Fruit fly (Drosophila melanogaster) whole organism, embryonic: ENCODE data around the gene RpS3.

Experiments
- Aef1 ChIP-seq: fragments of 200-800 bp; sonication (Bioruptor generic); IDR thresholded peaks from 3 replicates; pipeline ENCODE4 v1.3.6; 2022; ENCODE audit warnings: missing biosample characterization, missing genetic modification characterization
- Bdp1 ChIP-seq: fragments of 200-800 bp; sonication (Bioruptor generic); optimal IDR thresholded peaks from 3 replicates; lab custom pipeline; 2016; ENCODE audit warnings: missing biosample characterization, missing genetic modification characterization
- C15 ChIP-seq: fragments of 200-800 bp; sonication (Bioruptor generic); IDR thresholded peaks from 3 replicates; pipeline ENCODE4 v1.3.6; 2022; ENCODE audit warnings: missing biosample characterization, missing genetic modification characterization
- CG10274 ChIP-seq: fragments of 200-800 bp; sonication (Bioruptor generic); optimal IDR thresholded peaks from 3 replicates; lab custom pipeline; 2017; ENCODE audit warnings: missing biosample characterization, mild to moderate bottlenecking, missing genetic modification characterization
- CG10321 ChIP-seq: fragments of 200-800 bp; sonication (Bioruptor generic); IDR thresholded peaks from 2 replicates; pipeline ENCODE4 v1.3.6; 2022; ENCODE audit warnings: missing biosample characterization, missing genetic modification characterization
- CG10462 ChIP-seq: fragments of 200-800 bp; sonication (Bioruptor generic); optimal IDR thresholded peaks from 2 replicates; lab custom pipeline; 2016; ENCODE audit warnings: missing biosample characterization, missing genetic modification characterization
- CG12236 ChIP-seq: fragments of 200-800 bp; sonication (Bioruptor generic); optimal IDR thresholded peaks from 2 replicates; lab custom pipeline; 2016; ENCODE audit warnings: missing biosample characterization, missing genetic modification characterization
- CG13123 ChIP-seq: fragments of 200-800 bp; sonication (Bioruptor generic); optimal IDR thresholded peaks from 2 replicates; lab custom pipeline; 2016; ENCODE audit warnings: missing biosample characterization, missing genetic modification characterization
- CG13775 ChIP-seq: fragments of 200-800 bp; sonication (Bioruptor generic); optimal IDR thresholded peaks from 3 replicates; lab custom pipeline; 2017; ENCODE audit warnings: missing biosample characterization, mild to moderate bottlenecking, missing genetic modification characterization
- CG15073 ChIP-seq: fragments of 200-800 bp; sonication (Bioruptor generic); optimal IDR thresholded peaks from 2 replicates; lab custom pipeline; 2016; ENCODE audit warnings: missing biosample characterization, missing genetic modification characterization
- CG1602 ChIP-seq: fragments of 200-800 bp; sonication (Bioruptor generic); optimal IDR thresholded peaks from 3 replicates; lab custom pipeline; 2016; ENCODE audit warnings: missing biosample characterization, missing genetic modification characterization
- CG17802 ChIP-seq: fragments of 200-800 bp; sonication (Bioruptor generic); optimal IDR thresholded peaks from 2 replicates; lab custom pipeline; 2018; ENCODE audit warnings: missing biosample characterization, mild to moderate bottlenecking, missing genetic modification characterization, moderate library complexity
- CG1832 ChIP-seq: fragments of 200-800 bp; sonication (Bioruptor generic); optimal IDR thresholded peaks from 2 replicates; lab custom pipeline; 2017; ENCODE audit warnings: missing biosample characterization, mild to moderate bottlenecking, missing genetic modification characterization, inconsistent platforms
- CG18599 ChIP-seq: fragments of 200-800 bp; sonication (Bioruptor generic); optimal IDR thresholded peaks from 3 replicates; lab custom pipeline; 2017; ENCODE audit warnings: missing biosample characterization, missing genetic modification characterization, mild to moderate bottlenecking, moderate library complexity, missing genetic modification reagents
- CG18764 ChIP-seq: fragments of 200-800 bp; sonication (Bioruptor generic); optimal IDR thresholded peaks from 3 replicates; lab custom pipeline; 2016; ENCODE audit warnings: missing biosample characterization, missing genetic modification characterization
- CG2889 ChIP-seq: fragments of 200-800 bp; sonication (Bioruptor generic); IDR thresholded peaks from 3 replicates; pipeline ENCODE4 v1.3.6; 2022; ENCODE audit warnings: missing biosample characterization, missing genetic modification characterization
- CG3065 ChIP-seq: fragments of 200-800 bp; sonication (Bioruptor generic); optimal IDR thresholded peaks from 2 replicates; lab custom pipeline; 2016; ENCODE audit warnings: missing biosample characterization, missing genetic modification characterization
- CG31441 ChIP-seq: fragments of 200-800 bp; sonication (Bioruptor generic); IDR thresholded peaks from 2 replicates; pipeline ENCODE4 v1.3.6; 2022; ENCODE audit warnings: missing biosample characterization, missing genetic modification characterization
- CG3847 ChIP-seq: fragments of 200-800 bp; sonication (Bioruptor generic); IDR thresholded peaks from 2 replicates; pipeline ENCODE4 v1.3.6; 2022; ENCODE audit warnings: missing biosample characterization, missing genetic modification characterization
- CG43689 ChIP-seq: fragments of 200-800 bp; sonication (Bioruptor generic); IDR thresholded peaks from 2 replicates; pipeline ENCODE4 v1.3.6; 2022; ENCODE audit warnings: missing biosample characterization, missing genetic modification characterization
- CG4404 ChIP-seq: fragments of 200-800 bp; sonication (Bioruptor generic); IDR thresholded peaks from 2 replicates; pipeline ENCODE4 v1.3.6; 2022; ENCODE audit warnings: missing biosample characterization, missing genetic modification characterization
- CG7372 ChIP-seq: fragments of 200-800 bp; sonication (Bioruptor generic); IDR thresholded peaks from 2 replicates; pipeline ENCODE4 v1.3.6; 2022; ENCODE audit warnings: missing biosample characterization, missing genetic modification characterization
- CG8359 ChIP-seq: fragments of 200-800 bp; sonication (Bioruptor generic); optimal IDR thresholded peaks from 2 replicates; lab custom pipeline; 2017; ENCODE audit warnings: missing biosample characterization, mild to moderate bottlenecking, missing genetic modification characterization, borderline replicate concordance
- CG9817 ChIP-seq: fragments of 200-800 bp; sonication (Bioruptor generic); optimal IDR thresholded peaks from 2 replicates; lab custom pipeline; 2018; ENCODE audit warnings: missing biosample characterization, mild to moderate bottlenecking, missing genetic modification characterization, moderate library complexity
- Chrac-16 ChIP-seq: fragments of 200-800 bp; sonication (Bioruptor generic); optimal IDR thresholded peaks from 3 replicates; lab custom pipeline; 2016; ENCODE audit warnings: missing biosample characterization, missing genetic modification characterization
- CkIIα-i1 ChIP-seq: fragments of 200-800 bp; sonication (Bioruptor generic); IDR thresholded peaks from 2 replicates; pipeline ENCODE4 v1.3.6; 2022; ENCODE audit warnings: missing biosample characterization, missing genetic modification characterization
- E2f2 ChIP-seq: fragments of 200-800 bp; sonication (Bioruptor generic); IDR thresholded peaks from 2 replicates; pipeline ENCODE4 v1.3.6; 2022; ENCODE audit warnings: missing biosample characterization, missing genetic modification characterization
- Elba2 ChIP-seq: fragments of 200-800 bp; sonication (Bioruptor generic); optimal IDR thresholded peaks from 3 replicates; lab custom pipeline; 2016; ENCODE audit warnings: missing biosample characterization, missing genetic modification characterization
- HHEX ChIP-seq: fragments of 200-800 bp; sonication (Bioruptor generic); optimal IDR thresholded peaks from 3 replicates; lab custom pipeline; 2017; ENCODE audit warnings: missing biosample characterization, mild to moderate bottlenecking, missing genetic modification characterization, missing genetic modification reagents
- HLH54F ChIP-seq: fragments of 200-800 bp; sonication (Bioruptor generic); optimal IDR thresholded peaks from 3 replicates; lab custom pipeline; 2016; ENCODE audit warnings: missing biosample characterization, missing genetic modification characterization
- HLHmδ ChIP-seq: fragments of 200-800 bp; sonication (Bioruptor generic); optimal IDR thresholded peaks from 2 replicates; lab custom pipeline; 2018; ENCODE audit warnings: missing biosample characterization, mild to moderate bottlenecking, missing genetic modification characterization, moderate library complexity
- Hmr ChIP-seq: fragments of 200-800 bp; sonication (Bioruptor generic); optimal IDR thresholded peaks from 3 replicates; lab custom pipeline; 2017; ENCODE audit warnings: mild to moderate bottlenecking, missing biosample characterization, missing genetic modification reagents, missing genetic modification characterization
- Lhr ChIP-seq: fragments of 200-800 bp; sonication (Bioruptor generic); optimal IDR thresholded peaks from 3 replicates; lab custom pipeline; 2017; ENCODE audit warnings: mild to moderate bottlenecking, missing biosample characterization, missing genetic modification reagents, missing genetic modification characterization
- Lim3 ChIP-seq: fragments of 200-800 bp; sonication (Bioruptor generic); IDR thresholded peaks from 2 replicates; pipeline ENCODE4 v1.3.6; 2022; ENCODE audit warnings: missing biosample characterization, missing genetic modification characterization
- Oaz ChIP-seq: fragments of 200-800 bp; sonication (Bioruptor generic); IDR thresholded peaks from 2 replicates; pipeline ENCODE4 v1.3.6; 2022; ENCODE audit warnings: missing biosample characterization, missing genetic modification characterization
- Ravus ChIP-seq: fragments of 200-800 bp; sonication (Bioruptor generic); IDR thresholded peaks from 2 replicates; pipeline ENCODE4 v1.3.6; 2022; ENCODE audit warnings: missing biosample characterization, missing genetic modification characterization
- Vsx1 ChIP-seq: fragments of 200-800 bp; sonication (Bioruptor generic); optimal IDR thresholded peaks from 2 replicates; lab custom pipeline; 2017; ENCODE audit warnings: missing biosample characterization, mild to moderate bottlenecking, missing genetic modification characterization, missing genetic modification reagents
- ato ChIP-seq: fragments of 200-800 bp; sonication (Bioruptor generic); IDR thresholded peaks from 2 replicates; pipeline ENCODE4 v1.3.6; 2022; ENCODE audit warnings: missing biosample characterization, missing genetic modification characterization; ENCODE audit not compliant: partially characterized antibody
- chinmo ChIP-seq: fragments of 200-800 bp; sonication (Bioruptor generic); IDR thresholded peaks from 4 replicates; pipeline ENCODE4 v1.3.6; 2022; ENCODE audit warnings: missing biosample characterization, missing genetic modification characterization; ENCODE audit not compliant: partially characterized antibody
- chm ChIP-seq: fragments of 200-800 bp; sonication (Bioruptor generic); IDR thresholded peaks from 2 replicates; pipeline ENCODE4 v1.3.6; 2022; ENCODE audit warnings: missing biosample characterization, missing genetic modification characterization
- da ChIP-seq: fragments of 200-800 bp; sonication (Bioruptor generic); optimal IDR thresholded peaks from 2 replicates; lab custom pipeline; 2016; ENCODE audit warnings: missing biosample characterization, missing genetic modification characterization
- gfzf ChIP-seq: fragments of 200-800 bp; sonication (Bioruptor generic); optimal IDR thresholded peaks from 2 replicates; lab custom pipeline; 2016; ENCODE audit warnings: missing biosample characterization, mild to moderate bottlenecking, missing genetic modification characterization, moderate library complexity
- insv ChIP-seq, 2 experiments: fragments of 200-800 bp; sonication (Bioruptor generic); optimal IDR thresholded peaks; 3 replicates each; lab custom pipeline; 2016 to 2018; ENCODE audit warnings: missing biosample characterization in 2 of 2, missing genetic modification characterization in 2 of 2
- jigr1 ChIP-seq: fragments of 200-800 bp; sonication (Bioruptor generic); IDR thresholded peaks from 3 replicates; pipeline ENCODE4 v1.3.6; 2022; ENCODE audit warnings: missing biosample characterization, missing genetic modification characterization
- ken ChIP-seq: fragments of 200-800 bp; sonication (Bioruptor generic); IDR thresholded peaks from 3 replicates; pipeline ENCODE4 v1.3.6; 2022; ENCODE audit warnings: missing biosample characterization, missing genetic modification characterization
- phol ChIP-seq: fragments of 200-800 bp; sonication (Bioruptor generic); optimal IDR thresholded peaks from 3 replicates; lab custom pipeline; 2018; ENCODE audit warnings: missing biosample characterization, mild to moderate bottlenecking, missing genetic modification characterization, moderate library complexity
- tap ChIP-seq: fragments of 200-800 bp; optimal IDR thresholded peaks from 3 replicates; lab custom pipeline; 2019; ENCODE audit warnings: missing biosample characterization, mild to moderate bottlenecking, missing genetic modification characterization, moderate library complexity
- tgo ChIP-seq: fragments of 200-800 bp; sonication (Bioruptor generic); IDR thresholded peaks from 3 replicates; pipeline ENCODE4 v1.3.6; 2022; ENCODE audit warnings: missing biosample characterization, missing genetic modification characterization
- toy ChIP-seq: fragments of 200-800 bp; sonication (Bioruptor generic); IDR thresholded peaks from 2 replicates; pipeline ENCODE4 v1.3.6; 2022; ENCODE audit warnings: missing biosample characterization, missing genetic modification characterization
- tx ChIP-seq: fragments of 200-800 bp; sonication (Bioruptor generic); optimal IDR thresholded peaks from 2 replicates; lab custom pipeline; 2016; ENCODE audit warnings: missing biosample characterization, missing genetic modification characterization
- wdn ChIP-seq: fragments of 200-800 bp; sonication (Bioruptor generic); IDR thresholded peaks from 2 replicates; pipeline ENCODE4 v1.3.6; 2022; ENCODE audit warnings: missing biosample characterization, missing genetic modification characterization

The RpS3 gene

dm6 chr3R:23356920-23357386 lies 1.7 kb upstream of the RpS3 start (continued):
- TF ChIP-seq CG10321 (GFP tag; lab: Robert Waterston, UW): peak; percentile 63; the same call in 1 of the 2 replicates
- TF ChIP-seq Lhr (GFP tag; lab: Kevin White, UChicago): peak; percentile 13
- TF ChIP-seq chinmo (GFP tag; lab: Robert Waterston, UW): no peak
- peak; percentile 56 for TF ChIP-seq CG3065 (GFP tag; lab: Kevin White, UChicago)
- TF ChIP-seq CG8359: no peak
- peak; percentile 68 for TF ChIP-seq CG13123 (GFP tag; lab: Kevin White, UChicago)
- TF ChIP-seq CG3847 (GFP tag; lab: Robert Waterston, UW): peak; percentile 67
- TF ChIP-seq CkIIα-i1 (GFP tag; lab: Robert Waterston, UW): no peak
- TF ChIP-seq Lim3: no peak
- no peak for TF ChIP-seq Bdp1
- peak; percentile 58; the same call in 1 of the 2 replicates for TF ChIP-seq CG43689
- TF ChIP-seq tap (tag; lab: Kevin White, UChicago): peak; percentile 9
- peak; percentile 13 for TF ChIP-seq CG15073 (GFP tag; lab: Kevin White, UChicago)
- peak; percentile 48; the same call in 1 of the 2 replicates for TF ChIP-seq CG4404 (GFP tag; lab: Robert Waterston, UW)
- peak; percentile 4 for TF ChIP-seq CG17802
- peak; percentile 59; the same call in 2 of the 3 replicates for TF ChIP-seq Aef1
- peak; percentile 87 for TF ChIP-seq phol (tag; lab: Kevin White, UChicago)
- no peak for TF ChIP-seq jigr1 (GFP tag; lab: Robert Waterston, UW)
- peak; percentile 80 for TF ChIP-seq tgo (GFP tag; lab: Robert Waterston, UW)
- TF ChIP-seq C15 (GFP tag; lab: Robert Waterston, UW): 0 out of 3 replicates have a peak, but pooled peaks have one; percentile 59
- peak; percentile 56; the same call in 1 of the 2 replicates for TF ChIP-seq wdn (GFP tag; lab: Robert Waterston, UW)
- TF ChIP-seq CG10274: no peak
- no peak for TF ChIP-seq Elba2 (GFP tag; lab: Kevin White, UChicago)
- peak; percentile 36 for TF ChIP-seq Ravus
- no peak for TF ChIP-seq HLHmδ (GFP tag; lab: Kevin White, UChicago)
- peak; percentile 54; the same call in 1 of the 2 replicates for TF ChIP-seq E2f2
- TF ChIP-seq CG18599 (GFP tag; lab: Kevin White, UChicago): peak; percentile 83
- no peak for TF ChIP-seq tx
- TF ChIP-seq CG2889 (GFP tag; lab: Robert Waterston, UW): peak; percentile 61; the same call in 1 of the 3 replicates
- TF ChIP-seq ken: peak; percentile 48; the same call in 1 of the 3 replicates
- TF ChIP-seq Chrac-16 (GFP tag; lab: Kevin White, UChicago): peak; percentile 63
- peak; percentile 82 for TF ChIP-seq CG13775 (GFP tag; lab: Kevin White, UChicago)
- peak; percentile 25; the same call in 1 of the 2 replicates for TF ChIP-seq chm (GFP tag; lab: Robert Waterston, UW)
- no peak for TF ChIP-seq ato
- peak; percentile 52 for TF ChIP-seq CG18764 (GFP tag; lab: Kevin White, UChicago)
- peak; percentile 62; the same call in 1 of the 2 replicates for TF ChIP-seq CG7372
- TF ChIP-seq CG1832: no peak
- TF ChIP-seq CG9817: peak; percentile 84
- peak; percentile 58 for TF ChIP-seq Oaz (GFP tag; lab: Robert Waterston, UW)
- TF ChIP-seq da: no peak
- TF ChIP-seq CG31441 (GFP tag; lab: Robert Waterston, UW): peak; percentile 88
- no peak for TF ChIP-seq HLH54F
- peak; percentile 50; the same call in 1 of the 2 replicates for TF ChIP-seq toy (GFP tag; lab: Robert Waterston, UW)
- TF ChIP-seq Hmr (GFP tag; lab: Kevin White, UChicago): peak; percentile 84
- peak; percentile 73 for TF ChIP-seq CG10462 (GFP tag; lab: Kevin White, UChicago)
- TF ChIP-seq CG12236: no peak
- TF ChIP-seq CG1602: peak; percentile 78
- peak in 1 of 2 experiments; percentile 46 for TF ChIP-seq insv (GFP tag; optimal IDR thresholded peaks at IDR 0.05; lab: Kevin White, UChicago)
- TF ChIP-seq gfzf (GFP tag; lab: Kevin White, UChicago): no peak
- peak; percentile 71 for TF ChIP-seq HHEX (GFP tag; lab: Kevin White, UChicago)
- TF ChIP-seq Vsx1 (GFP tag; lab: Kevin White, UChicago): no peak
